Worm (Caenorhabditis elegans): Measurements from ENCODE around the gene rimb-1.

Gene rimb-1

ce11 chrIII:1803000-1803399 is 14.9 kb downstream of the rimb-1 start:
- TF ChIP-seq F39B2.1 (GFP tag; IDR thresholded peaks at IDR 0.05) (no peak), egrh-3 (GFP tag; IDR thresholded peaks at IDR 0.05) (peak; percentile 58; the same call in 1 of the 2 replicates), Y95B8A.8 (GFP tag; IDR thresholded peaks at IDR 0.05) (no peak), zfh-2 (GFP tag; conservative IDR thresholded peaks at IDR 0.05) (peak; percentile 93)

DNA sequence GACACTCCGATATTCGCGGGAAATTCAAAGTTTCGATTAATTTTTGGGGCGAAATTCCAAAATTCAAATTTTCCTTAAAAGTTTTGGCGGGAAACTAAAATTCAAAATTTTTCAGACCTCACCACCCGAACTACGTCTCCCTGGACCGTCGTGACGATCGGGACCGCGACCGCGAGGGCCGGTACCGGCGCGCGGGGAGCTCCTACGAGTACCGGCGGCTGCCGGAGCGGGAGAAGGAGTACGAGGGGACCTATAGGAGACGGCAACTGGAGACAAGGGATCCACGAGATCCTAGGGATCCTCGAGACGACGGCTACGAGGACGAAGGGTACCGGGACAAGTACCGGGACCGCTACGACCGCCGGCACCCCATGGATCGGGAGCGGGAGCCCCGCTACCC is 16.3 kb downstream of the rimb-1 start:
- TF ChIP-seq egrh-3 (GFP tag; IDR thresholded peaks at IDR 0.05) (peak; percentile 80), aptf-2 (GFP tag; conservative IDR thresholded peaks at IDR 0.05) (0 out of 2 replicates have a peak, but pooled peaks have one; percentile 24), rcor-1 (GFP tag; IDR thresholded peaks at IDR 0.05) (no peak), dpff-1 (tag; optimal IDR thresholded peaks at IDR 0.05) (no peak), zfh-2 (GFP tag; conservative IDR thresholded peaks at IDR 0.05) (peak; percentile 59), pbrm-1 (GFP tag; IDR thresholded peaks at IDR 0.05) (no peak)

DNA sequence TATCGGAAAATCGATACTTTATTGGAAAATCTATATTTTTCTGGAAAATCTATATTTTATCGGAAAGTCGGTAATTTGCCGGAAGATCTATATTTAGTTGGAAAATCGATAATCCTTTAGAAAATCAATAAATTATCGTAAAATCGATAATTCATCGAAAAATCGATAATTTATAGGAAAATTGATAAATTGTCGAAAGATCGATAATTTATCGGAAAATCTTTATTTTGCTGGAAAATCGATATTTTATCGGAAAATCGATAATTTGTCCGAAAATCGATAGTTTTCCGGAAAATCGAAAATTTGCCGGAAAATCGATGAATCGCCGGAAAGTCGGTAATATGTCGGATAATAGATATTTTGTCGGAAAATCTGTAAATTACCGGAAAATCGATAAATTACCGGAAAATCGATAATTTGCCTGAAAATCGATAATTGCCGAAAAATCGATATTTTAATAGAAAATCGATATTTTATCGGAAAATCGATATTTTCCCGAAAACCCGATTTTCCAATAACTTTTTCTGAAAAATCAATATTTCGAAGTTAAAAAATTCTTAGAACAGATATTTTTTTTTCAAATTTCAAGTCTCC is 17.4 kb downstream of the rimb-1 start:
- TF ChIP-seq F49E8.2 (tag; optimal IDR thresholded peaks at IDR 0.05; ENCODE audit: insufficient read depth) (no peak), nhr-27 (tag; optimal IDR thresholded peaks at IDR 0.05) (no peak), Y56A3A.18 (GFP tag; IDR thresholded peaks at IDR 0.05) (no peak), D2030.7 (GFP tag; IDR thresholded peaks at IDR 0.05) (no peak), pbrm-1 (GFP tag; IDR thresholded peaks at IDR 0.05) (no peak), madf-10 (tag; optimal IDR thresholded peaks at IDR 0.05) (no peak), sdz-38 (tag; optimal IDR thresholded peaks at IDR 0.05) (no peak), tbx-9 (tag; optimal IDR thresholded peaks at IDR 0.05; ENCODE audit: borderline replicate concordance) (no peak), athp-1 (tag; optimal IDR thresholded peaks at IDR 0.05) (no peak), F10E7.11 (tag; optimal IDR thresholded peaks at IDR 0.05) (no peak), chd-7 (tag; optimal IDR thresholded peaks at IDR 0.05) (no peak), K12H6.12 (tag; optimal IDR thresholded peaks at IDR 0.05) (no peak), let-526 (GFP tag; IDR thresholded peaks at IDR 0.05) (no peak), hlh-26 (GFP tag; conservative IDR thresholded peaks at IDR 0.05) (no peak), efl-1 (GFP tag; optimal IDR thresholded peaks at IDR 0.05) (no peak), attf-6 (GFP tag; IDR thresholded peaks at IDR 0.05) (no peak), rcor-1 (GFP tag; IDR thresholded peaks at IDR 0.05) (no peak)

DNA sequence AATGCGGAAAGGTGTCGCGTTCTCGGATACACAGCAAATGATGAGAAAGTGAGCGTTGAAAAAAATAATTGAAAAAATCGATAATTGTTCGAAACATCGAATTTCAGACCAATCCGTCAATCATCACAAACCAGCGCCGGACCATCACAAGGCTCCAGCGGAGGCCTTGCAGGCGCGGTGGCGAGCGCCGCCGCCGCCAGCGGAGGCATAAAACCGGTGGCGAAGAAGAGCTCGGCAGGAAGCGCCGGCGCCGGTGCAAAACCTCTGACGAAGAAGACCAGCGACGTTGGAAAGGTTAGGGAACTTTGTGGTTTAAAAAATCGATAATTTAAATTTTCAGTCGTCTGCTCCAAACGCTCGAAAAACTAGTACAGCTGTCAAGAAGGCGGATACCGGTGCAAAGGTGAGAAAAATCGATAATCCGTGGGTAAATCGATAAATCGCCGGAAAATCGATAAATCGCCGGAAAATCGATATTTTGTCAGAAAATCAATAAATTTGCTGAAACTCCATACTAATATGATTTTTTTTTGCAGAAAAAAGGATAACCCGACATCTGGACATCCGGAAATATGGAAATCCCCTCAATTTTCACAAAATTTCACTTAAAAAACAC is 18.2 kb downstream of the rimb-1 start:
- TF ChIP-seq hmg-20 (GFP tag; IDR thresholded peaks at IDR 0.05), result no peak
- TF ChIP-seq B0019.2 (GFP tag; conservative IDR thresholded peaks at IDR 0.05), result no peak
- TF ChIP-seq B0035.1 (tag; optimal IDR thresholded peaks at IDR 0.05), result no peak
- TF ChIP-seq B0261.1 (tag; optimal IDR thresholded peaks at IDR 0.05), result no peak
- TF ChIP-seq zfh-2 (GFP tag; conservative IDR thresholded peaks at IDR 0.05), result peak; percentile 93
- no peak for TF ChIP-seq pha-4 (tag; optimal IDR thresholded peaks at IDR 0.05)
- no peak for TF ChIP-seq lin-54 (GFP tag; optimal IDR thresholded peaks at IDR 0.05)
- no peak for TF ChIP-seq ztf-25 (GFP tag; IDR thresholded peaks at IDR 0.05)
- no peak for TF ChIP-seq rec-8 (tag; optimal IDR thresholded peaks at IDR 0.05)
- TF ChIP-seq Y53F4B.3 (GFP tag; IDR thresholded peaks at IDR 0.05), result no peak
- no peak for TF ChIP-seq ceh-27 (GFP tag; optimal IDR thresholded peaks at IDR 0.05)
- TF ChIP-seq pbrm-1 (GFP tag; IDR thresholded peaks at IDR 0.05), result no peak
- no peak for TF ChIP-seq efl-1 (GFP tag; optimal IDR thresholded peaks at IDR 0.05)
- TF ChIP-seq aptf-2 (GFP tag; conservative IDR thresholded peaks at IDR 0.05), result no peak
- no peak for TF ChIP-seq unc-62 (GFP tag; optimal IDR thresholded peaks at IDR 0.05)
- no peak for TF ChIP-seq mxl-1 (tag; optimal IDR thresholded peaks at IDR 0.05)
- TF ChIP-seq ceh-79 (tag; optimal IDR thresholded peaks at IDR 0.05), result no peak
- no peak for TF ChIP-seq mel-28 (tag; optimal IDR thresholded peaks at IDR 0.05; ENCODE audit: borderline replicate concordance)
- peak; percentile 2 for TF ChIP-seq mes-4 (tag; optimal IDR thresholded peaks at IDR 0.05)
- no peak for TF ChIP-seq dox-1 (GFP tag; IDR thresholded peaks at IDR 0.05)
- no peak for TF ChIP-seq ztf-18 (tag; optimal IDR thresholded peaks at IDR 0.05)
- TF ChIP-seq snpc-1.1 (tag; optimal IDR thresholded peaks at IDR 0.05; ENCODE audit: insufficient read depth), result no peak
- TF ChIP-seq unc-130 (GFP tag; optimal IDR thresholded peaks at IDR 0.05), result no peak
- TF ChIP-seq nhr-80 (tag; optimal IDR thresholded peaks at IDR 0.05), result no peak

Data from whole organism, young adult.